Fruit fly (Drosophila melanogaster): ENCODE results near the gene CG46339.

Gene CG46339

DNA sequence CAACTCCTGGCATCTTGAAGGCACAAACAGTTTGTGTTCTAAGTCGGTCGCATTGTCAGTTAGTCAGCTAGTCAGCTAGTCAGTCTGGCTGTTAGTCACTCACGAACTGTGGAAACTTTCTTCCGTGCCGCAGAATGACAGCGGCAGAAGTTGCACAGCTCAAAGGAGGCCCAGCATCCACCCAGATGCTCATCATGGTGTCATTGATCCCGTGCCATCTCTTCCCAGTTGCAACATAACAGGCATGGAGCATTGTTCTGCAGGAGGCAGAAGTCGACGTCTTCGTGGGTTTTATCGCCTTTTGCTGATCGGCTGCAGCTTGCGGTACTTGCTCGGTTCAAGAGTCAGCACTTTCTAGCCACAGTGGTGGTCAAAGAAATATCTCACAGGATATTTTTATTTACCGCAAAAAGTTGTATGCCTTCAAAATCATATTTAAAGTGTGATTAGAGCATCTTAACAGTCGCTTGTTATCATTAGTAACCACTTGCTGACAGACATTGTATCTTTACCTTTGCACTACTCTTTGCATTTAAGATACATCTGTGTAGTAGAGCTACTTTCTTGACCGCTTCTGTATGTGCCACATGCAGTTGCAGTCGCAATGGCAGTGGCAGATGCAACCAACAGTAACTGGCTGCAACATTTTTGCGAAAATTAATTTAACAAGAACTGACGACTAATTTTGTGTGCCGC, 21.8 kb upstream of the CG46339 start (continued):
- TF ChIP-seq vri (GFP tag; optimal IDR thresholded peaks at IDR 0.05), result peak; percentile 37
- peak; percentile 38 for TF ChIP-seq CG6792 (GFP tag; optimal IDR thresholded peaks at IDR 0.05)
- no peak for TF ChIP-seq Blimp-1 (GFP tag; optimal IDR thresholded peaks at IDR 0.05)
- TF ChIP-seq Sox14 (GFP tag; optimal IDR thresholded peaks at IDR 0.05), result peak; percentile 64
- peak; percentile 47 for TF ChIP-seq OdsH (GFP tag; optimal IDR thresholded peaks at IDR 0.05)
- peak; percentile 55 for TF ChIP-seq acj6 (GFP tag; optimal IDR thresholded peaks at IDR 0.05)
- TF ChIP-seq Eip78C (GFP tag), result peak; percentile 81
- no peak for TF ChIP-seq CG6854 (GFP tag; optimal IDR thresholded peaks at IDR 0.05)
- TF ChIP-seq Met (GFP tag; optimal IDR thresholded peaks at IDR 0.05), result peak; percentile 64
- peak; percentile 33; the same call in 1 of the 3 replicates for TF ChIP-seq eg (GFP tag; IDR thresholded peaks at IDR 0.05)
- peak; percentile 52 for TF ChIP-seq topi (GFP tag; optimal IDR thresholded peaks at IDR 0.05)
- TF ChIP-seq achi (GFP tag; optimal IDR thresholded peaks at IDR 0.05), result peak; percentile 53
- peak; percentile 37 for TF ChIP-seq CG4318 (GFP tag; optimal IDR thresholded peaks at IDR 0.05)
- TF ChIP-seq CG8319 (GFP tag; optimal IDR thresholded peaks at IDR 0.05), result no peak
- peak; percentile 42 for TF ChIP-seq Ets96B (tag; optimal IDR thresholded peaks at IDR 0.05)
- peak; percentile 54 for TF ChIP-seq Hr39 (GFP tag; optimal IDR thresholded peaks at IDR 0.05)
- TF ChIP-seq dac (GFP tag; optimal IDR thresholded peaks at IDR 0.05), result peak; percentile 3
- peak; percentile 40 for TF ChIP-seq cyc (GFP tag; optimal IDR thresholded peaks at IDR 0.05)
- no peak for TF ChIP-seq fd85E (GFP tag; optimal IDR thresholded peaks at IDR 0.05)
- peak; percentile 67 for TF ChIP-seq CG8119 (GFP tag; IDR thresholded peaks at IDR 0.05)
- peak; percentile 56 for TF ChIP-seq lz (GFP tag; optimal IDR thresholded peaks at IDR 0.05)
- peak; percentile 17 for TF ChIP-seq CG7368 (GFP tag; optimal IDR thresholded peaks at IDR 0.05)

DNA sequence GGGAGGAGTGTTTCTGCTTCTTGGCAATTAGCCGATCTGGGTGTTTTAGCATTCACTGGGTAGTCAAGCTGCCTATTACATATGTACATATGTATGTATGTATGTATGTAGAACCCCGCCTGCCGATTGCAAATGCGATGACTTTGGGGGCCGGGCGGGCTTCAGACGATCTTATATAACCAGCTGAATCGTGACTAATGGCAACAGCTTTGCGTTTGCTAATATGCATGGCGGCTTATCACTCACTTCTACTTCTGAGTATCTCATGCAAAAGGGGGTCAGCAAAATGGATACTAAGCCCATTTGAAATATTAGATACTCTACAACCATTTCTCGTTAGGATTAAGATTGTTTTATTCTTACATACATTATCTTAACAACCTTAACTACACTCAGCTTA, 19.3 kb upstream of the CG46339 start:
- TF ChIP-seq vri (GFP tag; optimal IDR thresholded peaks at IDR 0.05) (peak; percentile 15), CG15336 (GFP tag; IDR thresholded peaks at IDR 0.05) (0 out of 2 replicates have a peak, but pooled peaks have one; percentile 11), CG10631 (GFP tag; optimal IDR thresholded peaks at IDR 0.05) (no peak)

DNA sequence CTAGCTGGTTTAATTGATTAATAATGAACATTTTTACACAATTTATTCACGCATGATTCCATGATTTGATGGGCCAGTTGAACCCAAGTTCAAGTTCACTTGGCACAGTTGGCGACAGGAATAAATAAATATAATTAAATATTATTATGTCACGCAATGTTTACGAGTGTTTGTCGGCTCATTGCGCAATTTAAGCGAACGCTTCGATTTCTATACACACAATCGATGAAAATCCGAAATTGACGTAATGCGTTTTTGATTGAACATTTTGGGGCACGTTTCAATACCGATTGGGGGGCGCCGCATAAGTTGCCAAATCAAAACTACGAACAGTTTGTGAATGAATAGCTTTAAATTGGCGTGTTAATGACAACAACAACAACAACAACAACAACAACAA, 18.3 kb upstream of the CG46339 start:
- no peak for TF ChIP-seq CG6163 (GFP tag; IDR thresholded peaks at IDR 0.05)
- no peak for TF ChIP-seq CG6854 (GFP tag; optimal IDR thresholded peaks at IDR 0.05)
- TF ChIP-seq dsx (GFP tag; optimal IDR thresholded peaks at IDR 0.05; ENCODE audit: poor library complexity, severe bottlenecking), result no peak
- TF ChIP-seq fd59A (GFP tag; optimal IDR thresholded peaks at IDR 0.05), result no peak
- TF ChIP-seq dac (GFP tag; optimal IDR thresholded peaks at IDR 0.05), result no peak
- no peak for TF ChIP-seq CG16779 (tag; optimal IDR thresholded peaks at IDR 0.05)
- no peak for TF ChIP-seq CG11762 (GFP tag; optimal IDR thresholded peaks at IDR 0.05; ENCODE audit: insufficient read depth)
- no peak for TF ChIP-seq Blimp-1 (GFP tag; optimal IDR thresholded peaks at IDR 0.05)
- no peak for TF ChIP-seq CG3919 (GFP tag; optimal IDR thresholded peaks at IDR 0.05)
- no peak for TF ChIP-seq spab (GFP tag; optimal IDR thresholded peaks at IDR 0.05)
- TF ChIP-seq acj6 (GFP tag; optimal IDR thresholded peaks at IDR 0.05), result no peak
- no peak for TF ChIP-seq CG3032 (tag; optimal IDR thresholded peaks at IDR 0.05)
- TF ChIP-seq fd85E (GFP tag; optimal IDR thresholded peaks at IDR 0.05), result no peak
- TF ChIP-seq Smox (GFP tag; optimal IDR thresholded peaks at IDR 0.05), result no peak
- TF ChIP-seq Hr39 (GFP tag; optimal IDR thresholded peaks at IDR 0.05), result no peak
- no peak for TF ChIP-seq Eip93F (GFP tag; optimal IDR thresholded peaks at IDR 0.05)
- TF ChIP-seq svp (GFP tag), result no peak
- TF ChIP-seq CG8632 (GFP tag; optimal IDR thresholded peaks at IDR 0.05), result no peak

DNA sequence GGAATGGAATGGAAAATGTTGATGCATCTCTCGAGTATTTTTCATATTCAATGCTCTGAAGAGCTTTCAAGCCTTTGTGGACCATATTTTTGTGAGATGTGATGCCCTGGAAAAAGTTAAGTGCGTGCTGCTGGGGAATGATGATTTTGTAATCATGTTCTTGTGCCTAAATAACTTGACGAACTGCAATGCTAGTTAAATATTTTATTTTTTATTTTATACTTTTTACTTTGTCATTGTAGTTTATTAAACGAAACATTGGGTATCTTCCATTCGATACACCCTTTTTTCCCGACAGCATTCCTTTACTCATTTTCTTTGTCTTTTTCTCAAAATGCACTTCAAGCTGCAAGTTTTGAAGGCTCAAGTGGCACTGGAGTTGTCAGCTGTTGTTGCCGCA, 15.6 kb upstream of the CG46339 start:
- peak; percentile 22 for TF ChIP-seq CG10669 (GFP tag; optimal IDR thresholded peaks at IDR 0.05)
- peak; percentile 29 for TF ChIP-seq Sox15 (GFP tag; optimal IDR thresholded peaks at IDR 0.05)
- 0 out of 2 replicates have a peak, but pooled peaks have one; percentile 20 for TF ChIP-seq CG11294 (GFP tag; IDR thresholded peaks at IDR 0.05)
- TF ChIP-seq CG6854 (GFP tag; optimal IDR thresholded peaks at IDR 0.05), result no peak
- no peak for TF ChIP-seq ss (GFP tag; optimal IDR thresholded peaks at IDR 0.05)
- peak; percentile 35 for TF ChIP-seq topi (GFP tag; optimal IDR thresholded peaks at IDR 0.05)
- TF ChIP-seq CG1621 (tag; optimal IDR thresholded peaks at IDR 0.05), result no peak
- TF ChIP-seq CG8319 (GFP tag; optimal IDR thresholded peaks at IDR 0.05), result peak; percentile 18
- TF ChIP-seq fd85E (GFP tag; optimal IDR thresholded peaks at IDR 0.05), result no peak
- TF ChIP-seq CG32006 (GFP tag; optimal IDR thresholded peaks at IDR 0.05), result peak; percentile 68
- peak; percentile 45 for TF ChIP-seq CG8632 (GFP tag; optimal IDR thresholded peaks at IDR 0.05)
- peak; percentile 22 for TF ChIP-seq Met (GFP tag; optimal IDR thresholded peaks at IDR 0.05)
- TF ChIP-seq CG6792 (GFP tag; optimal IDR thresholded peaks at IDR 0.05), result peak; percentile 51
- no peak for TF ChIP-seq Blimp-1 (GFP tag; optimal IDR thresholded peaks at IDR 0.05)
- TF ChIP-seq CG6276 (GFP tag; optimal IDR thresholded peaks at IDR 0.05), result no peak
- TF ChIP-seq CG6808 (GFP tag; optimal IDR thresholded peaks at IDR 0.05), result no peak
- TF ChIP-seq CG6163 (GFP tag; IDR thresholded peaks at IDR 0.05), result peak; percentile 50; the same call in 1 of the 3 replicates
- TF ChIP-seq esn (GFP tag; optimal IDR thresholded peaks at IDR 0.05), result peak; percentile 52
